Worm (Caenorhabditis elegans): ENCODE data around the gene sfxn-1.1.

The sfxn-1.1 gene

DNA sequence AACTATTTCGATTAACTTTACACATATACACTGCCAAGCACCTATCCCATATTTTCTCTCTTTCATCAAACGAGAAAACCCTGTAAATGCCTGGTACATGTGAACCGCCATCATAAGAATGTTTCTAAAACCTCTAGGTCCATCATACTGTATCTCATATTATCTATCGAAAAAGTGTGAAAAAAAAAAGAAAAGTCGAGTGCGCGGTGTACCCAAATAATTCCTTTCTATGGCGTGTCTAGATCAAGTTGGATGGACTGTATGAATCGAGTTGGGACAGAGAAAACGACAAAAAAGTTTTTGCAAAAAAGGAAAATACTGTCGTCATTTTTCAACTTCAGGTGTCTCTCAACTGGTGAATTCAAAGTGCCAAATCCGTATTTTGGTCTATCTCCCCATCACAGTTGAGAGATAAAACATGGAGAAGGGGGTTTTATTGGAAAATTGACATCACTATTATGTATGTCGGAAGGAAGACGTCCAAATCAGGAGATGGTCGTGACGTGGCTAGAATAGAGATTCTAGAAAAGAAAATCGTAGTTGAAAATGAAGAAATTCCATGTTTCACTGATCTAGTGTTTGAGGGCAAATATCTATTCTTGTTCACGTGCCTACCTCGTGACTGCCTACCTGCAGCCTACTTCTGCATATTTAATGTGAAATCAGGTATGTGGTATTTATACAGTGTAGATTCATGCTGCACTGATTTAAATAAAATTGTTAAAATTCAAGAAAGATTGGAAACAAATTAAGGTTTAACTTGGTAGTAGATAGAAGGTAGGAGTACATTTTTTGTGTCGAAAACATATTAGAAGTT is 25.2 kb downstream of the sfxn-1.1 start:
- TF ChIP-seq lin-35 (GFP tag; optimal IDR thresholded peaks at IDR 0.05) (peak in 1 of 2 experiments; percentile 7), C34B4.2 (tag; optimal IDR thresholded peaks at IDR 0.05) (no peak), blmp-1 (tag; optimal IDR thresholded peaks at IDR 0.05) (peak; percentile 38), lin-14 (GFP tag; optimal IDR thresholded peaks at IDR 0.05) (peak; percentile 58), lsy-2 (tag; optimal IDR thresholded peaks at IDR 0.05) (peak in 1 of 2 experiments; percentile 58), mep-1 (tag; optimal IDR thresholded peaks at IDR 0.05) (peak; percentile 36), elt-3 (tag; optimal IDR thresholded peaks at IDR 0.05) (peak in 2 of 6 experiments; percentile 1 to 45), nhr-20 (tag; optimal IDR thresholded peaks at IDR 0.05) (peak; percentile 64), grh-1 (GFP tag; IDR thresholded peaks at IDR 0.05) (peak; percentile 36; the same call in 1 of the 2 replicates), nhr-85 (tag) (peak; percentile 96), efl-1 (optimal IDR thresholded peaks at IDR 0.05) (no peak), efl-1 (GFP tag; optimal IDR thresholded peaks at IDR 0.05 in 1 of 2) (no peak), snu-23 (GFP tag; optimal IDR thresholded peaks at IDR 0.05) (peak; percentile 63), nhr-19 (GFP tag; conservative IDR thresholded peaks at IDR 0.05) (peak; percentile 34; the same call in 1 of the 2 replicates), ztf-11 (tag; optimal IDR thresholded peaks at IDR 0.05) (no peak), nhr-71 (tag; optimal IDR thresholded peaks at IDR 0.05) (peak; percentile 77), nhr-47 (tag; optimal IDR thresholded peaks at IDR 0.05) (peak; percentile 24), nhr-90 (tag; optimal IDR thresholded peaks at IDR 0.05; ENCODE audit: poor library complexity) (peak; percentile 54), nhr-84 (tag; optimal IDR thresholded peaks at IDR 0.05) (no peak), isw-1 (GFP tag; IDR thresholded peaks at IDR 0.05) (no peak)

DNA sequence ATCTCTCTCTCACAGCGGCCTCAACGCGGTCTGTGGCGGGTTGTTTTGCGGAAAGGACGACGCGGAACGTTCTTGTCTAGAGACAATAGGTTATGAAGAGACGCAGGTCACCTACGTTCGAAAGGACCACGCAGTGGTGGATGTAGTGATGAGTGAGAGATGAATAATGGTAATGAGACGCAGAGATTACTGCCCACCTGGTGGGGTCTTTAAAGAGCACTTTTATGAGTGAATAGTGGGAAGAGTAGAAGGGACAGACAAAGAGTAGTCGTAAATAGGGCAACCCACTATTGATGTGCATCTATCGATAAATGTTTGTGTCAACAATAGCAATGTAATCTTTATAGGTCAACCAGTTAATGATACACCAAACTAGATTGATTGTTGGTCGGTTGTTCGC is 27.6 kb downstream of the sfxn-1.1 start:
- TF ChIP-seq sox-4 (tag; optimal IDR thresholded peaks at IDR 0.05) (no peak), lin-35 (GFP tag; optimal IDR thresholded peaks at IDR 0.05) (no peak), aha-1 (tag; optimal IDR thresholded peaks at IDR 0.05) (no peak), ceh-90 (tag; optimal IDR thresholded peaks at IDR 0.05) (no peak), nhr-76 (tag; optimal IDR thresholded peaks at IDR 0.05) (no peak), rnt-1 (tag; optimal IDR thresholded peaks at IDR 0.05) (no peak), tlp-1 (tag; optimal IDR thresholded peaks at IDR 0.05) (no peak), sup-37 (GFP tag; optimal IDR thresholded peaks at IDR 0.05) (no peak), elt-3 (tag; optimal IDR thresholded peaks at IDR 0.05) (no peak), lsy-2 (tag; optimal IDR thresholded peaks at IDR 0.05) (no peak)

DNA sequence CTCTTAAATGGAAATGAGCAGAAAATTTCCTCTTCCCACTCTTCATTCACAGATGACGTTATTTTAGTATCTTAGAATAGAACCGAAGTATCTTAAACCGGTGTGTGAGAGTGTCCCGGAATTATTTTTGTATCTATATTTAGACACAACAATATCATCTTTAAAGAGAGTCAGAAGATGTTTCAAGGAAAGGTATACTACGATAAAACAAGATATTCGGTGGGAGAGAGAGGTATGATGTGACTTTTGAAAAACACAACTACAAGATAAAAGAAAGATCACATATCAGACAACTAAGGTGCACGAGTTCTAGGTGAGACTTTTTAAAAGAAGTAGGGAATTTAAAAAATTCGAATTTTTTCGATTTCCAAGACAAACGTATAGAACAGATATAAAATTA is 28.1 kb downstream of the sfxn-1.1 start:
- TF ChIP-seq unc-86 (tag; optimal IDR thresholded peaks at IDR 0.05) (no peak), lin-14 (GFP tag; optimal IDR thresholded peaks at IDR 0.05) (peak; percentile 39), ama-1 (optimal IDR thresholded peaks at IDR 0.05) (no peak), nhr-20 (tag; optimal IDR thresholded peaks at IDR 0.05) (peak; percentile 61), nhr-19 (GFP tag; conservative IDR thresholded peaks at IDR 0.05) (peak; percentile 21; the same call in 1 of the 2 replicates), nhr-85 (tag) (peak; percentile 84), lsy-2 (tag; optimal IDR thresholded peaks at IDR 0.05) (peak in 1 of 2 experiments; percentile 24), jun-1 (tag; optimal IDR thresholded peaks at IDR 0.05) (no peak), nhr-71 (tag; optimal IDR thresholded peaks at IDR 0.05) (peak; percentile 54)

DNA sequence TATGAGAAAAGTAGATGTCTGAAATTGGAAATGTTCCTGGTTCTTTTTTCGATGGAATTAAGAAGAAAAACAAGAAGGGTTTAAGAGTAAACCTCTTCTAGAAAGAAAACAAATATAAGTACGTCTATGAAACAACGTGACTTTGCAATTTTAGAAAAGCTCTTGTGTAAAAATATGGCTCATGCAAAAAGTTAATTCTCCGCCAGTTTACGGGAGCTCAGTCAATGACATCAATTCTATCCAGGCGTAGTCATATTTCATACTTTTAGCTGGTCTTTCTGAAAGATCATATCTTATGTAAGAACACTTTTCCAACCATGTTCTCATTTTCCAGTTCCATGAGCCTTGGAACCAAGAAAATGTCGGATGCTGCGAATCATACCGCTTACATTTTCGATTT is 28.8 kb downstream of the sfxn-1.1 start:
- TF ChIP-seq efl-1 (optimal IDR thresholded peaks at IDR 0.05) = no peak
- no peak for TF ChIP-seq efl-1 (GFP tag; optimal IDR thresholded peaks at IDR 0.05 in 1 of 2)
- no peak for TF ChIP-seq irx-1 (tag; optimal IDR thresholded peaks at IDR 0.05)
- TF ChIP-seq nhr-20 (tag; optimal IDR thresholded peaks at IDR 0.05) = no peak
- TF ChIP-seq mep-1 (tag; optimal IDR thresholded peaks at IDR 0.05) = no peak
- TF ChIP-seq nhr-19 (GFP tag; conservative IDR thresholded peaks at IDR 0.05) = no peak
- no peak for TF ChIP-seq unc-86 (tag; optimal IDR thresholded peaks at IDR 0.05)
- TF ChIP-seq skn-1 (tag; optimal IDR thresholded peaks at IDR 0.05) = no peak
- TF ChIP-seq C16A3.4 (tag; optimal IDR thresholded peaks at IDR 0.05) = no peak
- TF ChIP-seq nhr-47 (tag; optimal IDR thresholded peaks at IDR 0.05) = no peak
- TF ChIP-seq dsc-1 (tag; optimal IDR thresholded peaks at IDR 0.05) = no peak
- no peak for TF ChIP-seq pag-3 (tag; optimal IDR thresholded peaks at IDR 0.05; ENCODE audit: borderline replicate concordance, insufficient read depth)
- TF ChIP-seq nhr-12 (tag; optimal IDR thresholded peaks at IDR 0.05) = no peak
- TF ChIP-seq nhr-237 (tag; optimal IDR thresholded peaks at IDR 0.05) = no peak
